Worm (Caenorhabditis elegans) whole organism, L4 larva: ENCODE results near the gene F56F11.4.

ENCODE experiments used
- D1046.2 ChIP-seq: fragments of 200-800 bp; sonication (Bioruptor generic); IDR thresholded peaks from 2 replicates; pipeline ENCODE4 v1.3.6; 2022; ENCODE audit warnings: missing genetic modification characterization, missing compliant biosample characterization
- F10B5.3 ChIP-seq: sonication (generic microtip); optimal IDR thresholded peaks from 2 replicates; lab custom pipeline; 2016; ENCODE audit warnings: mild to moderate bottlenecking, missing genetic modification characterization, missing compliant biosample characterization
- F26F4.8 ChIP-seq: fragments of 200-800 bp; sonication (Bioruptor generic); conservative IDR thresholded peaks from 2 replicates; pipeline ENCODE4 v1.3.6; 2022; ENCODE audit warnings: missing genetic modification characterization, missing compliant biosample characterization
- F37D6.2 ChIP-seq: sonication (generic microtip); optimal IDR thresholded peaks from 2 replicates; lab custom pipeline; 2016; ENCODE audit warnings: mild to moderate bottlenecking, missing genetic modification characterization, missing compliant biosample characterization
- F44E2.7 ChIP-seq: fragments of 200-800 bp; sonication (Bioruptor generic); IDR thresholded peaks from 2 replicates; pipeline ENCODE4 v2.1.2; 2022; ENCODE audit warnings: missing genetic modification characterization, missing compliant biosample characterization
- T20F7.1 ChIP-seq: fragments of 200-800 bp; sonication (Bioruptor generic); optimal IDR thresholded peaks from 2 replicates; lab custom pipeline; 2018; ENCODE audit warnings: mild to moderate bottlenecking, missing genetic modification characterization, missing compliant biosample characterization
- Y48G9A.11 ChIP-seq: fragments of 200-800 bp; sonication (Bioruptor generic); IDR thresholded peaks from 2 replicates; pipeline ENCODE4 v1.3.6; 2022; ENCODE audit warnings: missing genetic modification reagents, missing genetic modification characterization, missing compliant biosample characterization
- Y75B8A.6 ChIP-seq: fragments of 200-800 bp; sonication (Bioruptor generic); IDR thresholded peaks from 2 replicates; pipeline ENCODE4 v1.3.6; 2022; ENCODE audit warnings: missing genetic modification reagents, missing genetic modification characterization, missing compliant biosample characterization
- ZK546.5 ChIP-seq, 2 experiments: sonication (generic microtip); optimal IDR thresholded peaks; 2 replicates each; lab custom pipeline; 2017; ENCODE audit warnings: missing biosample characterization in 2 of 2, missing genetic modification characterization in 2 of 2
- aha-1 ChIP-seq: fragments of 150-350 bp; peaks from one replicate; lab custom pipeline; 2014; ENCODE audit warnings: missing biosample characterization, missing genetic modification characterization
- aly-2 ChIP-seq: sonication (generic microtip); optimal IDR thresholded peaks from 2 replicates; lab custom pipeline; 2018; ENCODE audit warnings: missing biosample characterization, missing genetic modification characterization
- arid-1 ChIP-seq: fragments of 200-800 bp; sonication (Bioruptor generic); conservative IDR thresholded peaks from 2 replicates; pipeline ENCODE4 v1.3.6; 2022; ENCODE audit warnings: missing genetic modification reagents, missing genetic modification characterization, missing compliant biosample characterization
- attf-4 ChIP-seq: sonication (generic microtip); optimal IDR thresholded peaks from 3 replicates; lab custom pipeline; 2017; ENCODE audit warnings: missing biosample characterization, missing genetic modification characterization
- ceh-62 ChIP-seq: sonication (generic microtip); optimal IDR thresholded peaks from 2 replicates; lab custom pipeline; 2017; ENCODE audit warnings: missing biosample characterization, missing genetic modification characterization
- dmd-9 ChIP-seq: fragments of 200-800 bp; sonication (Bioruptor generic); IDR thresholded peaks from 2 replicates; pipeline ENCODE4 v1.3.6; 2022; ENCODE audit warnings: missing genetic modification reagents, missing genetic modification characterization, missing compliant biosample characterization
- duxl-1 ChIP-seq: sonication (generic microtip); optimal IDR thresholded peaks from 2 replicates; lab custom pipeline; 2016; ENCODE audit warnings: mild to moderate bottlenecking, missing genetic modification characterization, moderate library complexity, missing compliant biosample characterization; ENCODE audit not compliant: poor library complexity
- dve-1 ChIP-seq: sonication (generic microtip); optimal IDR thresholded peaks from 2 replicates; lab custom pipeline; 2017; ENCODE audit warnings: antibody characterized with exemption, mild to moderate bottlenecking, missing genetic modification characterization, missing compliant biosample characterization; ENCODE audit not compliant: insufficient read depth
- egl-43 ChIP-seq: fragments of 200-800 bp; sonication (Bioruptor generic); IDR thresholded peaks from 2 replicates; pipeline ENCODE4 v1.3.6; 2022; ENCODE audit warnings: missing genetic modification reagents, missing genetic modification characterization, missing compliant biosample characterization
- fos-1 ChIP-seq: fragments of 150-350 bp; optimal IDR thresholded peaks from 2 replicates; lab custom pipeline; 2014; ENCODE audit warnings: missing biosample characterization, missing genetic modification characterization
- gei-8 ChIP-seq: fragments of 200-800 bp; sonication (Bioruptor generic); optimal IDR thresholded peaks from 2 replicates; lab custom pipeline; 2018; ENCODE audit warnings: mild to moderate bottlenecking, missing genetic modification characterization, missing compliant biosample characterization
- hlh-11 ChIP-seq: fragments of 200-800 bp; sonication (Bioruptor generic); optimal IDR thresholded peaks from 2 replicates; lab custom pipeline; 2018; ENCODE audit warnings: mild to moderate bottlenecking, missing genetic modification characterization, missing compliant biosample characterization
- hlh-30 ChIP-seq: sonication (generic microtip); optimal IDR thresholded peaks from 2 replicates; lab custom pipeline; 2017; ENCODE audit warnings: antibody characterized with exemption, mild to moderate bottlenecking, missing genetic modification characterization, missing compliant biosample characterization; ENCODE audit not compliant: insufficient read depth
- jun-1 ChIP-seq: fragments of 150-350 bp; optimal IDR thresholded peaks from 2 replicates; lab custom pipeline; 2014; ENCODE audit warnings: missing biosample characterization, missing genetic modification reagents, missing genetic modification characterization
- lin-1 ChIP-seq: fragments of 200-800 bp; sonication (Bioruptor generic); IDR thresholded peaks from 2 replicates; pipeline ENCODE4 v1.3.6; 2022; ENCODE audit warnings: missing genetic modification reagents, missing genetic modification characterization, missing compliant biosample characterization
- lin-13 ChIP-seq: fragments of 150-350 bp; optimal IDR thresholded peaks from 2 replicates; lab custom pipeline; 2014; ENCODE audit warnings: missing biosample characterization, missing genetic modification reagents, missing genetic modification characterization
- lin-29 ChIP-seq: fragments of 200-800 bp; sonication (Bioruptor generic); IDR thresholded peaks from 2 replicates; pipeline ENCODE4 v1.3.6; 2022; ENCODE audit warnings: missing genetic modification reagents, missing genetic modification characterization, missing compliant biosample characterization
- lin-38 ChIP-seq: fragments of 200-800 bp; sonication (Bioruptor generic); IDR thresholded peaks from 2 replicates; pipeline ENCODE4 v1.3.6; 2022; ENCODE audit warnings: missing genetic modification reagents, missing genetic modification characterization, missing compliant biosample characterization
- lsy-2 ChIP-seq, 2 experiments: fragments of 150-350 bp in 1 of 2; sonication (generic microtip) in 1 of 2; optimal IDR thresholded peaks; 2 replicates each; lab custom pipeline; 2014 to 2017; ENCODE audit warnings: missing biosample characterization in 2 of 2, missing genetic modification characterization in 2 of 2
- madf-5 ChIP-seq, 2 experiments: fragments of 200-800 bp; sonication (Bioruptor generic); IDR thresholded peaks; 2 replicates each; pipeline ENCODE4 v1.3.6; 2022; ENCODE audit warnings: missing compliant biosample characterization in 2 of 2, missing genetic modification characterization in 2 of 2
- mdt-29 ChIP-seq: fragments of 200-800 bp; sonication (Bioruptor generic); IDR thresholded peaks from 2 replicates; pipeline ENCODE4 v1.3.6; 2022; ENCODE audit warnings: missing genetic modification reagents, missing genetic modification characterization, missing compliant biosample characterization
- mxl-2 ChIP-seq: fragments of 200-800 bp; sonication (Bioruptor generic); conservative IDR thresholded peaks from 2 replicates; pipeline ENCODE4 v1.3.6; 2022; ENCODE audit warnings: missing genetic modification reagents, missing genetic modification characterization, missing compliant biosample characterization
- mxl-3 ChIP-seq: fragments of 200-800 bp; sonication (Bioruptor generic); optimal IDR thresholded peaks from 2 replicates; lab custom pipeline; 2018; ENCODE audit warnings: mild to moderate bottlenecking, missing genetic modification characterization, missing compliant biosample characterization
- nhr-102 ChIP-seq: sonication (generic microtip); optimal IDR thresholded peaks from 2 replicates; lab custom pipeline; 2016; ENCODE audit warnings: mild to moderate bottlenecking, missing genetic modification characterization, moderate library complexity, missing compliant biosample characterization
- nhr-237 ChIP-seq: sonication (generic microtip); optimal IDR thresholded peaks from 2 replicates; lab custom pipeline; 2017; ENCODE audit warnings: missing biosample characterization, missing genetic modification characterization
- nhr-25 ChIP-seq: sonication (generic microtip); optimal IDR thresholded peaks from 2 replicates; lab custom pipeline; 2017; ENCODE audit warnings: missing genetic modification characterization, mild to moderate bottlenecking, missing compliant biosample characterization, antibody characterized with exemption, moderate library complexity, borderline replicate concordance; ENCODE audit not compliant: insufficient read depth
- nhr-41 ChIP-seq: fragments of 200-800 bp; sonication (Bioruptor generic); IDR thresholded peaks from 2 replicates; pipeline ENCODE4 v1.3.6; 2022; ENCODE audit warnings: missing genetic modification reagents, missing genetic modification characterization, missing compliant biosample characterization
- nhr-42 ChIP-seq: fragments of 200-800 bp; sonication (Bioruptor generic); IDR thresholded peaks from 2 replicates; pipeline ENCODE4 v1.3.6; 2022; ENCODE audit warnings: missing genetic modification characterization, missing compliant biosample characterization
- nhr-48 ChIP-seq: sonication (generic microtip); optimal IDR thresholded peaks from 2 replicates; lab custom pipeline; 2016; ENCODE audit warnings: mild to moderate bottlenecking, missing genetic modification characterization, missing compliant biosample characterization
- nhr-77 ChIP-seq: fragments of 150-350 bp; optimal IDR thresholded peaks from 2 replicates; lab custom pipeline; 2014; ENCODE audit warnings: missing biosample characterization, missing genetic modification characterization
- php-3 ChIP-seq: fragments of 200-800 bp; sonication (Bioruptor generic); IDR thresholded peaks from 2 replicates; pipeline ENCODE4 v1.3.6; 2022; ENCODE audit warnings: missing genetic modification reagents, missing genetic modification characterization, missing compliant biosample characterization
- pqm-1 ChIP-seq: sonication (generic microtip); optimal IDR thresholded peaks from 2 replicates; lab custom pipeline; 2017; ENCODE audit warnings: missing biosample characterization, missing genetic modification characterization
- set-16 ChIP-seq: fragments of 200-800 bp; sonication (Bioruptor generic); IDR thresholded peaks from 2 replicates; pipeline ENCODE4 v1.3.6; 2022; ENCODE audit warnings: missing genetic modification reagents, missing genetic modification characterization, missing compliant biosample characterization
- skn-1 ChIP-seq: fragments of 150-350 bp; optimal IDR thresholded peaks from 2 replicates; lab custom pipeline; 2014; ENCODE audit warnings: missing biosample characterization, missing genetic modification characterization
- snpc-4 ChIP-seq: fragments of 150-350 bp; optimal IDR thresholded peaks from 2 replicates; lab custom pipeline; 2014; ENCODE audit warnings: missing biosample characterization, missing genetic modification characterization
- spr-3 ChIP-seq: fragments of 200-800 bp; sonication (Bioruptor generic); optimal IDR thresholded peaks from 2 replicates; lab custom pipeline; 2018; ENCODE audit warnings: mild to moderate bottlenecking, missing genetic modification characterization, missing compliant biosample characterization
- unc-130 ChIP-seq: sonication (generic microtip); optimal IDR thresholded peaks from 2 replicates; lab custom pipeline; 2016; ENCODE audit warnings: missing genetic modification reagents, missing genetic modification characterization, missing compliant biosample characterization
- zag-1 ChIP-seq: fragments of 150-350 bp; optimal IDR thresholded peaks from 2 replicates; lab custom pipeline; 2014; ENCODE audit warnings: missing biosample characterization, missing genetic modification characterization
- zip-11 ChIP-seq: fragments of 200-800 bp; sonication (Bioruptor generic); IDR thresholded peaks from 2 replicates; pipeline ENCODE4 v1.3.6; 2022; ENCODE audit warnings: missing genetic modification characterization, missing compliant biosample characterization
- ztf-7 ChIP-seq: fragments of 150-350 bp; optimal IDR thresholded peaks from 2 replicates; lab custom pipeline; 2014; ENCODE audit warnings: missing biosample characterization, missing genetic modification characterization

F56F11.4 gene

DNA sequence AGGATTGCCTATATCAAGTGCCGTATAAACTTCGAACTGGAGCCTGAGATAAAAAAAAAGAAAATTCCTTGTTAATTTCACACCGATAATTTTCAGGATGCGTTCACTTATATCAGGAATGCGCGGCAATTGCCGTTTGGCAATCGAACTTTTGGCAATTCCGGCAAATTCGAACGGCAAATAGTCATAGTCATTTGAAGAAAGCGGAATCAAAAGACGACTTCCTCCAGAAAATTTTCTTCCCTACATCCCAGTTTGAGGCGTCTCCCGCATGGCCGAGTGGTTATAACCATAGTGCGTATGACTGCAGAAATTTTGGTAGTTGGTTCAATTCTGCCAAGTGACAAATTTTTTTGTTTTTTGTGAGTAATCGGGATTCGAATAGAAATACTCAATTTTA, at the start of gene F56F11.4:
F56F11.4 (plus strand) TSS at position 301 of the 400 bp plus-strand sequence.
- TF ChIP-seq dmd-9 (GFP tag; lab: Robert Waterston, UW) (no peak), pqm-1 (no peak)

- TF ChIP-seq nhr-102 (tag; lab: Kevin White, UChicago) (peak; percentile 22), spr-3 (peak; percentile 40), dmd-9 (GFP tag; lab: Robert Waterston, UW) (no peak), attf-4 (tag; lab: Kevin White, UChicago) (no peak), gei-8 (peak; percentile 20), php-3 (GFP tag; lab: Robert Waterston, UW) (no peak), unc-130 (GFP tag; lab: Kevin White, UChicago) (peak; percentile 41), pqm-1 (no peak), Y48G9A.11 (GFP tag; lab: Robert Waterston, UW) (no peak), snpc-4 (tag; lab: Kevin White, UChicago) (no peak), ztf-7 (tag; lab: Kevin White, UChicago) (no peak), mxl-3 (GFP tag; lab: Kevin White, UChicago) (no peak), mdt-29 (no peak), Y75B8A.6 (GFP tag; lab: Robert Waterston, UW) (no peak), nhr-42 (GFP tag; lab: Robert Waterston, UW) (0 out of 2 replicates have a peak, but pooled peaks have one; percentile 31), egl-43 (GFP tag; lab: Robert Waterston, UW) (peak; percentile 40; the same call in 1 of the 2 replicates), nhr-41 (GFP tag; lab: Robert Waterston, UW) (no peak), nhr-25 (tag; lab: Kevin White, UChicago) (no peak), jun-1 (tag; lab: Kevin White, UChicago) (no peak), hlh-11 (tag; lab: Kevin White, UChicago) (no peak), F10B5.3 (no peak), skn-1 (tag; lab: Kevin White, UChicago) (no peak), T20F7.1 (GFP tag; lab: Kevin White, UChicago) (peak; percentile 29), nhr-48 (tag; lab: Kevin White, UChicago) (peak; percentile 2), F26F4.8 (GFP tag; lab: Robert Waterston, UW) (no peak), arid-1 (0 out of 2 replicates have a peak, but pooled peaks have one; percentile 23), fos-1 (tag; lab: Kevin White, UChicago) (no peak), ZK546.5 (tag; optimal IDR thresholded peaks at IDR 0.05; lab: Kevin White, UChicago) (no peak), set-16 (GFP tag; lab: Robert Waterston, UW) (no peak), madf-5 (GFP tag; IDR thresholded peaks at IDR 0.05; lab: Robert Waterston, UW) (no peak), F44E2.7 (GFP tag; lab: Robert Waterston, UW) (no peak), zip-11 (no peak), F37D6.2 (tag; lab: Kevin White, UChicago) (no peak), D1046.2 (no peak), nhr-77 (tag; lab: Kevin White, UChicago) (no peak), ceh-62 (tag; lab: Kevin White, UChicago) (no peak), lin-13 (GFP tag; lab: Kevin White, UChicago) (no peak), hlh-30 (tag; lab: Kevin White, UChicago) (no peak), aha-1 (tag; lab: Kevin White, UChicago) (no peak), lin-1 (no peak; the same call in 1 of the 2 replicates), nhr-237 (tag; lab: Kevin White, UChicago) (no peak), lsy-2 (tag; optimal IDR thresholded peaks at IDR 0.05; lab: Kevin White, UChicago) (peak in 1 of 2 experiments; percentile 49), zag-1 (no peak), mxl-2 (no peak), lin-29 (GFP tag; lab: Robert Waterston, UW) (no peak), duxl-1 (tag; lab: Kevin White, UChicago) (peak; percentile 53), aly-2 (no peak), lin-38 (GFP tag; lab: Robert Waterston, UW) (peak; percentile 82), dve-1 (no peak)
These were observed 44.6 kb upstream of the F56F11.4 start for ce11 chrIII:2811410-2811809.
